Worm (Caenorhabditis elegans) whole organism, L1 larva: Measurements from ENCODE around the gene ptp-8.

ENCODE experiments used
- Y116A8C.19 ChIP-seq: sonication (generic microtip); optimal IDR thresholded peaks from 2 replicates; lab custom pipeline; 2016; ENCODE audit warnings: missing compliant biosample characterization, missing genetic modification characterization, borderline replicate concordance
- aha-1 ChIP-seq: fragments of 150-350 bp; optimal IDR thresholded peaks from 2 replicates; lab custom pipeline; 2014; ENCODE audit warnings: missing biosample characterization, missing genetic modification characterization
- alr-1 ChIP-seq: fragments of 200-800 bp; sonication (Bioruptor generic); optimal IDR thresholded peaks from 2 replicates; lab custom pipeline; 2018; ENCODE audit warnings: borderline replicate concordance, mild to moderate bottlenecking, missing genetic modification characterization, missing compliant biosample characterization
- blmp-1 ChIP-seq: fragments of 150-350 bp; optimal IDR thresholded peaks from 2 replicates; lab custom pipeline; 2014; ENCODE audit warnings: missing biosample characterization, missing genetic modification characterization
- ceh-63 ChIP-seq: fragments of 200-800 bp; sonication (Bioruptor generic); optimal IDR thresholded peaks from 2 replicates; lab custom pipeline; 2018; ENCODE audit warnings: mild to moderate bottlenecking, missing genetic modification characterization, missing compliant biosample characterization
- ceh-82 ChIP-seq, 3 experiments: fragments of 150-350 bp in 1 of 3; sonication (generic microtip) in 2 of 3; optimal IDR thresholded peaks; 2 replicates each; lab custom pipeline; 2014 to 2017; ENCODE audit warnings: missing biosample characterization in 3 of 3, missing genetic modification characterization in 3 of 3
- ceh-88 ChIP-seq: fragments of 200-800 bp; sonication (Bioruptor generic); IDR thresholded peaks from 2 replicates; pipeline ENCODE4 v1.3.6; 2022; ENCODE audit warnings: missing genetic modification characterization, missing compliant biosample characterization
- ces-1 ChIP-seq: fragments of 150-350 bp; optimal IDR thresholded peaks from 2 replicates; lab custom pipeline; 2014; ENCODE audit warnings: missing biosample characterization, missing genetic modification reagents, missing genetic modification characterization
- dsc-1 ChIP-seq: sonication (generic microtip); optimal IDR thresholded peaks from 2 replicates; lab custom pipeline; 2016; ENCODE audit warnings: mild to moderate bottlenecking, missing genetic modification characterization, missing compliant biosample characterization
- efl-1 ChIP-seq, 4 experiments: fragments of 150-350 bp; optimal IDR thresholded peaks in 3 of 4; peaks in 1 of 4; 1 replicate in 1 of 4; 2 replicates in 3 of 4; lab custom pipeline; 2014; ENCODE audit warnings: missing biosample characterization in 2 of 4, missing genetic modification characterization in 2 of 4, missing genetic modification reagents in 2 of 4
- efl-3 ChIP-seq: fragments of 200-800 bp; sonication (Bioruptor generic); optimal IDR thresholded peaks from 2 replicates; lab custom pipeline; 2018; ENCODE audit warnings: mild to moderate bottlenecking, missing genetic modification characterization, missing compliant biosample characterization
- egl-13 ChIP-seq: sonication (generic microtip); optimal IDR thresholded peaks from 2 replicates; lab custom pipeline; 2016; ENCODE audit warnings: missing genotype, missing genetic modification reagents, missing genetic modification characterization, missing compliant biosample characterization
- elt-2 ChIP-seq: sonication (generic microtip); optimal IDR thresholded peaks from 2 replicates; lab custom pipeline; 2016; ENCODE audit warnings: missing genetic modification characterization, mild to moderate bottlenecking, inconsistent platforms, missing compliant biosample characterization, missing genetic modification reagents
- fkh-10 ChIP-seq: sonication (generic microtip); optimal IDR thresholded peaks from 2 replicates; lab custom pipeline; 2017; ENCODE audit warnings: missing biosample characterization, missing genetic modification reagents, missing genetic modification characterization
- hlh-17 ChIP-seq: fragments of 200-800 bp; sonication (Bioruptor generic); optimal IDR thresholded peaks from 2 replicates; lab custom pipeline; 2018; ENCODE audit warnings: missing genetic modification characterization, mild to moderate bottlenecking, missing compliant biosample characterization, moderate library complexity, borderline replicate concordance
- irx-1 ChIP-seq: sonication (generic microtip); optimal IDR thresholded peaks from 2 replicates; lab custom pipeline; 2016; ENCODE audit warnings: missing genetic modification characterization, missing compliant biosample characterization
- isw-1 ChIP-seq: fragments of 200-800 bp; sonication (Bioruptor generic); IDR thresholded peaks from 2 replicates; pipeline ENCODE4 v1.3.6; 2022; ENCODE audit warnings: missing genetic modification characterization, missing compliant biosample characterization
- lin-13 ChIP-seq: fragments of 150-350 bp; optimal IDR thresholded peaks from 2 replicates; lab custom pipeline; 2014; ENCODE audit warnings: missing biosample characterization, missing genetic modification reagents, missing genetic modification characterization
- lin-14 ChIP-seq: fragments of 200-800 bp; sonication (Bioruptor generic); optimal IDR thresholded peaks from 2 replicates; lab custom pipeline; 2018; ENCODE audit warnings: mild to moderate bottlenecking, missing genetic modification characterization, moderate library complexity, missing compliant biosample characterization
- lin-35 ChIP-seq, 2 experiments: fragments of 150-350 bp; optimal IDR thresholded peaks; 2 replicates each; lab custom pipeline; 2014; ENCODE audit warnings: missing biosample characterization in 2 of 2, missing genetic modification characterization in 2 of 2, missing genetic modification reagents in 2 of 2
- lir-3 ChIP-seq: sonication (generic microtip); optimal IDR thresholded peaks from 2 replicates; lab custom pipeline; 2016; ENCODE audit warnings: mild to moderate bottlenecking, missing genetic modification characterization, moderate library complexity, missing compliant biosample characterization; ENCODE audit not compliant: poor library complexity
- lsy-2 ChIP-seq, 2 experiments: fragments of 150-350 bp; optimal IDR thresholded peaks; 2 replicates each; lab custom pipeline; 2014; ENCODE audit warnings: missing biosample characterization in 2 of 2, missing genetic modification characterization in 2 of 2
- mdl-1 ChIP-seq, 2 experiments: fragments of 150-350 bp; optimal IDR thresholded peaks; 2 replicates each; lab custom pipeline; 2014 to 2017; ENCODE audit warnings: missing biosample characterization in 2 of 2, missing genetic modification characterization in 2 of 2, inconsistent platforms in 1 of 2
- nhr-20 ChIP-seq: sonication (generic microtip); optimal IDR thresholded peaks from 2 replicates; lab custom pipeline; 2016; ENCODE audit warnings: mild to moderate bottlenecking, missing genetic modification characterization, missing compliant biosample characterization
- nhr-47 ChIP-seq: sonication (generic microtip); optimal IDR thresholded peaks from 2 replicates; lab custom pipeline; 2016; ENCODE audit warnings: mild to moderate bottlenecking, missing genetic modification characterization, moderate library complexity, missing compliant biosample characterization
- nhr-84 ChIP-seq: sonication (generic microtip); optimal IDR thresholded peaks from 2 replicates; lab custom pipeline; 2017; ENCODE audit warnings: missing biosample characterization, missing genetic modification characterization
- nhr-85 ChIP-seq: sonication (generic microtip); peaks from one replicate; lab custom pipeline; 2016; ENCODE audit warnings: missing genetic modification characterization, inconsistent platforms, missing compliant biosample characterization
- nhr-90 ChIP-seq: sonication (generic microtip); optimal IDR thresholded peaks from 2 replicates; lab custom pipeline; 2016; ENCODE audit warnings: mild to moderate bottlenecking, missing genetic modification characterization, missing compliant biosample characterization; ENCODE audit not compliant: poor library complexity
- pag-3 ChIP-seq: sonication (generic microtip); optimal IDR thresholded peaks from 2 replicates; lab custom pipeline; 2017; ENCODE audit warnings: missing genetic modification characterization, mild to moderate bottlenecking, missing compliant biosample characterization, antibody characterized with exemption, borderline replicate concordance; ENCODE audit not compliant: insufficient read depth
- pax-3 ChIP-seq: fragments of 200-800 bp; sonication (Bioruptor generic); optimal IDR thresholded peaks from 2 replicates; lab custom pipeline; 2018; ENCODE audit warnings: mild to moderate bottlenecking, missing genetic modification characterization, moderate library complexity, missing compliant biosample characterization
- pqm-1 ChIP-seq: sonication (generic microtip); optimal IDR thresholded peaks from 3 replicates; lab custom pipeline; 2017; ENCODE audit warnings: missing biosample characterization, missing genetic modification characterization
- skn-1 ChIP-seq: fragments of 150-350 bp; optimal IDR thresholded peaks from 2 replicates; lab custom pipeline; 2014; ENCODE audit warnings: missing biosample characterization, missing genetic modification characterization
- snu-23 ChIP-seq: sonication (generic microtip); optimal IDR thresholded peaks from 2 replicates; lab custom pipeline; 2016; ENCODE audit warnings: missing genetic modification characterization, missing compliant biosample characterization
- sptf-1 ChIP-seq: fragments of 150-350 bp; optimal IDR thresholded peaks from 2 replicates; lab custom pipeline; 2014; ENCODE audit warnings: missing biosample characterization, missing genetic modification characterization
- swsn-7 ChIP-seq: sonication (generic microtip); optimal IDR thresholded peaks from 2 replicates; lab custom pipeline; 2016; ENCODE audit warnings: missing genetic modification characterization, missing compliant biosample characterization
- tbx-2 ChIP-seq: sonication (generic microtip); optimal IDR thresholded peaks from 2 replicates; lab custom pipeline; 2016; ENCODE audit warnings: missing genetic modification characterization, missing compliant biosample characterization
- unc-130 ChIP-seq: fragments of 150-350 bp; optimal IDR thresholded peaks from 2 replicates; lab custom pipeline; 2017; ENCODE audit warnings: missing biosample characterization, missing genetic modification characterization, inconsistent platforms
- unc-30 ChIP-seq: sonication (generic microtip); optimal IDR thresholded peaks from 2 replicates; lab custom pipeline; 2017; ENCODE audit warnings: missing biosample characterization, missing genetic modification characterization
- unc-62 ChIP-seq: fragments of 150-350 bp; optimal IDR thresholded peaks from 2 replicates; lab custom pipeline; 2014; ENCODE audit warnings: missing biosample characterization, missing genetic modification reagents, missing genetic modification characterization
- unc-86 ChIP-seq: sonication (generic microtip); optimal IDR thresholded peaks from 2 replicates; lab custom pipeline; 2016; ENCODE audit warnings: missing genetic modification characterization, missing compliant biosample characterization
- unc-98 ChIP-seq: fragments of 200-800 bp; sonication (Bioruptor generic); IDR thresholded peaks from 2 replicates; pipeline ENCODE4 v1.3.6; 2022; ENCODE audit warnings: missing genetic modification characterization, missing compliant biosample characterization
- xbp-1 ChIP-seq: sonication (generic microtip); optimal IDR thresholded peaks from 2 replicates; lab custom pipeline; 2016; ENCODE audit warnings: missing genetic modification characterization, missing compliant biosample characterization
- zag-1 ChIP-seq: fragments of 150-350 bp; optimal IDR thresholded peaks from 2 replicates; lab custom pipeline; 2014; ENCODE audit warnings: missing biosample characterization, missing genetic modification characterization
- zip-4 ChIP-seq: fragments of 200-800 bp; sonication (Bioruptor generic); optimal IDR thresholded peaks from 2 replicates; lab custom pipeline; 2018; ENCODE audit warnings: mild to moderate bottlenecking, missing genetic modification characterization, moderate library complexity, missing compliant biosample characterization
- ztf-4 ChIP-seq: fragments of 150-350 bp; optimal IDR thresholded peaks from 2 replicates; lab custom pipeline; 2014; ENCODE audit warnings: missing biosample characterization, missing genetic modification characterization

Gene ptp-8

DNA sequence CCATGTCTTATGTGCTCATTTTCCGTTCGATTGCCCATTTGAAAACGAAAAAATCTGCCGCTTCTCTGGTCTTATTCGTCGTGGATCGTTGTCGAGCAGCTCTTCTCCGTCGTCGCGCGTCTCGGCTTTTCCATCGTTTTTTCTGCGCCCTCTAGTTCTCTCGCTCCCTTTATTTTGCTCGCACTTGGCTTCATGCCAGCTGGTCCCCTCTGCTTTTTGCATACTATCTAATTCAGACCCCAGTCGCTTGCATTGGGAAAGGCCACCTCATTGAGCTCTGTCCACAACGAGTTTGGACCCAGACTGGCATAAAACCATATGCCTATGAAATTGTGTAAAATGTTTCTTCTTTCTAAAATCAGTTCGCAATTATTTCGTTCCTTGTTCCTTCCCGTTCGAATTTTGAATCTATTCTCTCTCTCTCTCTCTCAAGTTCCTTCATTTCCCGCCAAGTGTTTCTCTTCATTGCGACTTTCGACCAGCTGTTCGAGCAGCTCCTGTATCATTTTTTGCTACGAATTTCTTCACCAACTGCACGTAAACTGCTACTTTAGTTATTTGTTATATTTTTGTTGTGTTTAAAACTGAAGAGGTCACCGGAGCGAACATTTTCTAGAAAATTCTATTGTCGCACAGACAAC is 8.4 kb downstream of the ptp-8 start (continued):
- TF ChIP-seq lsy-2 (tag; optimal IDR thresholded peaks at IDR 0.05; lab: Kevin White, UChicago) (peak in 1 of 2 experiments; percentile 37), egl-13 (peak; percentile 39), lin-14 (GFP tag; lab: Kevin White, UChicago) (peak; percentile 75), snu-23 (GFP tag; lab: Kevin White, UChicago) (peak; percentile 39), unc-86 (peak; percentile 47), xbp-1 (peak; percentile 30), sptf-1 (tag; lab: Kevin White, UChicago) (no peak), swsn-7 (tag; lab: Kevin White, UChicago) (peak; percentile 41), efl-1 (optimal IDR thresholded peaks at IDR 0.05; lab: Kevin White, UChicago) (peak in 1 of 2 experiments; percentile 17), efl-1 (GFP tag; optimal IDR thresholded peaks at IDR 0.05 in 1 of 2; lab: Kevin White, UChicago) (no peak)

DNA sequence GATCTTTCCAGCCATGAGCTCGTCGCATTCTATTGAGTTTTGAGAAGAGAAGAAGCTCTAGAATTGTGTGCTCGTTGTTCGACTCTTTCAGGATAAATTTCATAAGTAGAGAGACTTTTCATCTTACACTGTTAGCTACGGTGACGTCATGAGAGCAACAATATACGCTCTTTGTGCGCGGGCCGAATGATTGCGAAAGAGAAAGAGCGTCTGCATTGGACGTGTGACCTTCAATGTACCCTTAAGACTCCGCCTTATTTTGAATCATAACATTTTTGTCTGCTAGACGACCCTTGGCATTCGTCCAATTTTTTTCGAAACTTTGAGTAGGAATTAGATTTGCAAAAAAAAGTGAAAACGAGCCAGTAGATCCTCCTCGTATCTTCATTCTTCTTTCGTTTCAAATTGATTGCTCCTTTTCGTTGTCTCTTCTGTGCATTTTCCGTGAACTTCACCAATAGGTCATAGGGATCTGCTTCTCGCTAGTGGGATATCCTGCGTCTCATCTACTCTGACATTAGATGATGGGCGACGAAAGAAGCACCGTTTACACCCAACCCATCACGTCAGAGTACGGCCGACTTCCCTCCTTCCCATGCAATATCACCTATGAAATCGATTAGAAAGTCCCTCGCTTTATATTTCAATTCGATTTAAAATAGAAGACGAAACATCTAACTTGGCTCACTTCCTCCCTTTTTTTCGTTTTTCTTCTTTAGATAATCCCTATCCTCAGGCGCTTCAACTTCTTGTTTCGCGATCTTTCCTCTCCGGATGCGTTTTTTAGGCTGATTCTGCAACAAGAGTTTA is 9.9 kb downstream of the ptp-8 start:
- TF ChIP-seq Y116A8C.19 (tag; lab: Kevin White, UChicago) (no peak), alr-1 (tag; lab: Kevin White, UChicago) (no peak), zip-4 (peak; percentile 64), nhr-90 (tag; lab: Kevin White, UChicago) (no peak), lin-13 (GFP tag; lab: Kevin White, UChicago) (peak; percentile 50), ceh-82 (tag; optimal IDR thresholded peaks at IDR 0.05; lab: Kevin White, UChicago) (peak; percentile 38 to 54 (median 43)), fkh-10 (GFP tag; lab: Kevin White, UChicago) (peak; percentile 66), blmp-1 (no peak), irx-1 (tag; lab: Kevin White, UChicago) (peak; percentile 33), unc-86 (peak; percentile 38), pag-3 (no peak), unc-62 (GFP tag; lab: Kevin White, UChicago) (no peak), aha-1 (tag; lab: Kevin White, UChicago) (no peak), ceh-63 (no peak), ztf-4 (peak; percentile 50), ces-1 (GFP tag; lab: Kevin White, UChicago) (no peak), zag-1 (tag; lab: Kevin White, UChicago) (no peak), swsn-7 (tag; lab: Kevin White, UChicago) (peak; percentile 23), nhr-20 (tag; lab: Kevin White, UChicago) (peak; percentile 49), lir-3 (tag; lab: Kevin White, UChicago) (peak; percentile 32), efl-1 (optimal IDR thresholded peaks at IDR 0.05; lab: Kevin White, UChicago) (peak in 1 of 2 experiments; percentile 34), efl-1 (GFP tag; optimal IDR thresholded peaks at IDR 0.05 in 1 of 2; lab: Kevin White, UChicago) (peak in 1 of 2 experiments; percentile 88), isw-1 (GFP tag; lab: Robert Waterston, UW) (peak; percentile 54), unc-98 (GFP tag; lab: Robert Waterston, UW) (no peak), nhr-84 (no peak), nhr-47 (peak; percentile 46), mdl-1 (tag; optimal IDR thresholded peaks at IDR 0.05; lab: Kevin White, UChicago) (peak in 1 of 2 experiments; percentile 51), pqm-1 (tag; lab: Kevin White, UChicago) (no peak), dsc-1 (tag; lab: Kevin White, UChicago) (peak; percentile 5), xbp-1 (peak; percentile 42), nhr-85 (tag; lab: Kevin White, UChicago) (peak; percentile 31), lin-35 (GFP tag; optimal IDR thresholded peaks at IDR 0.05; lab: Kevin White, UChicago) (peak in 1 of 2 experiments; percentile 31), unc-30 (no peak), efl-3 (no peak), lin-14 (GFP tag; lab: Kevin White, UChicago) (peak; percentile 83), snu-23 (GFP tag; lab: Kevin White, UChicago) (peak; percentile 43), hlh-17 (GFP tag; lab: Kevin White, UChicago) (no peak), lsy-2 (tag; optimal IDR thresholded peaks at IDR 0.05; lab: Kevin White, UChicago) (peak in 1 of 2 experiments; percentile 51), skn-1 (tag; lab: Kevin White, UChicago) (peak; percentile 75), pax-3 (no peak), unc-130 (tag; lab: Kevin White, UChicago) (peak; percentile 16), tbx-2 (tag; lab: Kevin White, UChicago) (peak; percentile 33), ceh-88 (0 out of 2 replicates have a peak, but pooled peaks have one; percentile 25), elt-2 (tag; lab: Kevin White, UChicago) (no peak)
